Fruit fly (Drosophila melanogaster) whole organism, embryonic: Measurements from ENCODE around the gene CG8814.

Experiments
- Ada2b ChIP-seq: fragments of 200-800 bp; sonication (Bioruptor generic); IDR thresholded peaks from 2 replicates; pipeline ENCODE4 v1.3.6; 2022; ENCODE audit warnings: missing biosample characterization, missing genetic modification characterization
- CG10147 ChIP-seq: fragments of 200-800 bp; sonication (Bioruptor generic); optimal IDR thresholded peaks from 2 replicates; lab custom pipeline; 2019; ENCODE audit warnings: missing biosample characterization, mild to moderate bottlenecking, missing genetic modification characterization, moderate library complexity
- CG10543 ChIP-seq: fragments of 200-800 bp; sonication (Bioruptor generic); optimal IDR thresholded peaks from 3 replicates; lab custom pipeline; 2017; ENCODE audit warnings: missing biosample characterization, mild to moderate bottlenecking, missing genetic modification characterization, moderate library complexity
- CG11398 ChIP-seq: fragments of 200-800 bp; sonication (Bioruptor generic); optimal IDR thresholded peaks from 2 replicates; lab custom pipeline; 2016; ENCODE audit warnings: missing biosample characterization, missing genetic modification characterization
- CG12219 ChIP-seq: fragments of 200-800 bp; sonication (Bioruptor generic); optimal IDR thresholded peaks from 3 replicates; lab custom pipeline; 2018; ENCODE audit warnings: missing biosample characterization, mild to moderate bottlenecking, missing genetic modification characterization
- CG14710 ChIP-seq: fragments of 200-800 bp; sonication (Bioruptor generic); optimal IDR thresholded peaks from 3 replicates; lab custom pipeline; 2019; ENCODE audit warnings: missing biosample characterization, mild to moderate bottlenecking, missing genetic modification characterization, moderate library complexity
- CG14860 ChIP-seq: fragments of 200-800 bp; sonication (Bioruptor generic); IDR thresholded peaks from 3 replicates; pipeline ENCODE4 v1.3.6; 2022; ENCODE audit warnings: missing biosample characterization, missing genetic modification characterization; ENCODE audit not compliant: partially characterized antibody
- CG16863 ChIP-seq: fragments of 200-800 bp; sonication (Bioruptor generic); optimal IDR thresholded peaks from 3 replicates; lab custom pipeline; 2016; ENCODE audit warnings: missing biosample characterization, missing genetic modification characterization
- CG17612 ChIP-seq: fragments of 200-800 bp; sonication (Bioruptor generic); IDR thresholded peaks from 2 replicates; pipeline ENCODE4 v1.3.6; 2022; ENCODE audit warnings: missing biosample characterization, missing genetic modification characterization
- CG17829 ChIP-seq: fragments of 200-800 bp; optimal IDR thresholded peaks from 2 replicates; lab custom pipeline; 2019; ENCODE audit warnings: missing biosample characterization, mild to moderate bottlenecking, missing genetic modification characterization, moderate library complexity
- CG1792 ChIP-seq: fragments of 200-800 bp; sonication (Bioruptor generic); optimal IDR thresholded peaks from 2 replicates; lab custom pipeline; 2016; ENCODE audit warnings: missing biosample characterization, missing genetic modification characterization
- CG18599 ChIP-seq: fragments of 200-800 bp; sonication (Bioruptor generic); optimal IDR thresholded peaks from 3 replicates; lab custom pipeline; 2017; ENCODE audit warnings: missing biosample characterization, missing genetic modification characterization, mild to moderate bottlenecking, moderate library complexity, missing genetic modification reagents
- CG31224 ChIP-seq: fragments of 200-800 bp; sonication (Bioruptor generic); IDR thresholded peaks from 2 replicates; pipeline ENCODE4 v1.3.6; 2022; ENCODE audit warnings: missing biosample characterization, missing genetic modification characterization
- CG31388 ChIP-seq: fragments of 200-800 bp; sonication (Bioruptor generic); optimal IDR thresholded peaks from 2 replicates; lab custom pipeline; 2016; ENCODE audit warnings: missing biosample characterization, missing genetic modification characterization
- CG33213 ChIP-seq: fragments of 200-800 bp; sonication (Bioruptor generic); optimal IDR thresholded peaks from 3 replicates; lab custom pipeline; 2016; ENCODE audit warnings: missing biosample characterization, missing genetic modification characterization
- CG6689 ChIP-seq: fragments of 200-800 bp; sonication (Bioruptor generic); IDR thresholded peaks from 2 replicates; pipeline ENCODE4 v1.3.6; 2022; ENCODE audit warnings: missing biosample characterization, missing genetic modification characterization
- CG9727 ChIP-seq: fragments of 200-800 bp; sonication (Bioruptor generic); optimal IDR thresholded peaks from 3 replicates; lab custom pipeline; 2017; ENCODE audit warnings: missing biosample characterization, mild to moderate bottlenecking, missing genetic modification characterization
- D ChIP-seq, 2 experiments: fragments of 200-800 bp in 1 of 2; fragments of >200 bp in 1 of 2; sonication (Bioruptor generic) in 1 of 2; optimal IDR thresholded peaks; 2 replicates in 1 of 2; 3 replicates in 1 of 2; lab custom pipeline; 2017; ENCODE audit warnings: mild to moderate bottlenecking in 1 of 2, missing biosample characterization in 1 of 2, missing genetic modification characterization in 1 of 2, missing genetic modification reagents in 1 of 2
- D19B ChIP-seq: fragments of 200-800 bp; sonication (Bioruptor generic); optimal IDR thresholded peaks from 2 replicates; lab custom pipeline; 2017; ENCODE audit warnings: missing biosample characterization, mild to moderate bottlenecking, missing genetic modification characterization
- Dip3 ChIP-seq: fragments of 200-800 bp; sonication (Bioruptor generic); optimal IDR thresholded peaks from 3 replicates; lab custom pipeline; 2016; ENCODE audit warnings: missing biosample characterization, missing genetic modification characterization
- GATAe ChIP-seq: fragments of 200-800 bp; sonication (Bioruptor generic); conservative IDR thresholded peaks from 2 replicates; pipeline ENCODE4 v1.3.6; 2022; ENCODE audit warnings: missing biosample characterization, missing genetic modification characterization
- HLH3B ChIP-seq: fragments of 200-800 bp; sonication (Bioruptor generic); IDR thresholded peaks from 2 replicates; pipeline ENCODE4 v1.3.6; 2022; ENCODE audit warnings: missing biosample characterization, missing genetic modification characterization
- Hr51 ChIP-seq, 2 experiments: fragments of 200-800 bp; sonication (Bioruptor generic); optimal IDR thresholded peaks; 2 replicates in 1 of 2; 3 replicates in 1 of 2; lab custom pipeline; 2016 to 2018; ENCODE audit warnings: missing biosample characterization in 2 of 2, missing genetic modification characterization in 2 of 2, mild to moderate bottlenecking in 1 of 2, moderate library complexity in 1 of 2
- Lpt ChIP-seq: fragments of >200 bp; optimal IDR thresholded peaks from 2 replicates; lab custom pipeline; 2018; ENCODE audit warnings: missing biosample characterization, missing genetic modification characterization
- MBD-R2 ChIP-seq: fragments of 200-800 bp; sonication (Bioruptor generic); IDR thresholded peaks from 2 replicates; pipeline ENCODE4 v1.3.6; 2022; ENCODE audit warnings: missing biosample characterization, missing genetic modification characterization
- Med ChIP-seq: fragments of 200-800 bp; sonication (Bioruptor generic); peaks from one replicate; lab custom pipeline; 2016; ENCODE audit warnings: missing biosample characterization, missing genetic modification characterization, mild to moderate bottlenecking, inconsistent platforms, moderate library complexity
- Meics ChIP-seq: fragments of 200-800 bp; sonication (Bioruptor generic); optimal IDR thresholded peaks from 2 replicates; lab custom pipeline; 2017; ENCODE audit warnings: missing biosample characterization, mild to moderate bottlenecking, missing genetic modification characterization
- Myb ChIP-seq: fragments of 200-800 bp; sonication (Bioruptor generic); optimal IDR thresholded peaks from 2 replicates; lab custom pipeline; 2016; ENCODE audit warnings: missing biosample characterization, missing genetic modification characterization
- Opbp ChIP-seq: fragments of 200-800 bp; sonication (Bioruptor generic); IDR thresholded peaks from 3 replicates; pipeline ENCODE4 v1.3.6; 2022; ENCODE audit warnings: missing biosample characterization, missing genetic modification characterization; ENCODE audit not compliant: partially characterized antibody
- Pdp1 ChIP-seq, 2 experiments: fragments of 200-800 bp; sonication (Bioruptor generic); optimal IDR thresholded peaks; 3 replicates each; lab custom pipeline; 2016; ENCODE audit warnings: missing biosample characterization in 2 of 2, missing genetic modification characterization in 2 of 2, mild to moderate bottlenecking in 1 of 2, moderate library complexity in 1 of 2
- Usf ChIP-seq: fragments of 200-800 bp; sonication (Bioruptor generic); optimal IDR thresholded peaks from 2 replicates; lab custom pipeline; 2017; ENCODE audit warnings: missing genotype, missing biosample characterization, missing genetic modification characterization
- Xbp1 ChIP-seq: fragments of 200-800 bp; sonication (Bioruptor generic); optimal IDR thresholded peaks from 3 replicates; lab custom pipeline; 2016; ENCODE audit warnings: missing biosample characterization, mild to moderate bottlenecking, missing genetic modification characterization
- al ChIP-seq: fragments of 200-800 bp; sonication (Bioruptor generic); IDR thresholded peaks from 2 replicates; pipeline ENCODE4 v1.3.6; 2022; ENCODE audit warnings: missing biosample characterization, missing genetic modification characterization
- aop ChIP-seq: fragments of 200-800 bp; sonication (Bioruptor generic); IDR thresholded peaks from 2 replicates; pipeline ENCODE4 v1.3.6; 2022; ENCODE audit warnings: missing biosample characterization, missing genetic modification characterization
- dmrt11E ChIP-seq: fragments of 200-800 bp; sonication (Bioruptor generic); optimal IDR thresholded peaks from 3 replicates; lab custom pipeline; 2018; ENCODE audit warnings: missing biosample characterization, mild to moderate bottlenecking, missing genetic modification characterization, moderate library complexity
- dpn ChIP-seq, 2 experiments: fragments of 200-800 bp; sonication (Bioruptor generic); optimal IDR thresholded peaks; 3 replicates each; lab custom pipeline; 2016; ENCODE audit warnings: missing biosample characterization in 2 of 2, missing genetic modification characterization in 2 of 2
- emc ChIP-seq: fragments of 200-800 bp; sonication (Bioruptor generic); optimal IDR thresholded peaks from 2 replicates; lab custom pipeline; 2016; ENCODE audit warnings: missing biosample characterization, missing genetic modification characterization
- exex ChIP-seq: fragments of 200-800 bp; sonication (Bioruptor generic); optimal IDR thresholded peaks from 4 replicates; lab custom pipeline; 2018; ENCODE audit warnings: missing biosample characterization, mild to moderate bottlenecking, missing genetic modification characterization, moderate library complexity
- hb ChIP-seq: fragments of 200-800 bp; sonication (Bioruptor generic); IDR thresholded peaks from 3 replicates; pipeline ENCODE4 v1.3.6; 2022; ENCODE audit warnings: missing biosample characterization, missing genetic modification characterization; ENCODE audit not compliant: partially characterized antibody
- ind ChIP-seq: fragments of 200-800 bp; sonication (Bioruptor generic); optimal IDR thresholded peaks from 3 replicates; lab custom pipeline; 2016; ENCODE audit warnings: missing biosample characterization, missing genetic modification characterization
- jumu ChIP-seq: fragments of 200-800 bp; sonication (Bioruptor generic); optimal IDR thresholded peaks from 3 replicates; lab custom pipeline; 2016; ENCODE audit warnings: missing biosample characterization, missing genetic modification characterization
- lilli ChIP-seq: fragments of 200-800 bp; sonication (Bioruptor generic); optimal IDR thresholded peaks from 3 replicates; lab custom pipeline; 2016; ENCODE audit warnings: missing biosample characterization, missing genetic modification characterization
- nerfin-2 ChIP-seq: fragments of 200-800 bp; sonication (Bioruptor generic); IDR thresholded peaks from 2 replicates; pipeline ENCODE4 v1.3.6; 2022; ENCODE audit warnings: missing biosample characterization, missing genetic modification characterization; ENCODE audit not compliant: partially characterized antibody
- peb ChIP-seq: fragments of 200-800 bp; sonication (Bioruptor generic); IDR thresholded peaks from 2 replicates; pipeline ENCODE4 v1.3.6; 2022; ENCODE audit warnings: missing biosample characterization, missing genetic modification characterization
- prd ChIP-seq, 3 experiments: fragments of >200 bp in 2 of 3; fragments of 200-800 bp in 1 of 3; sonication (Bioruptor generic) in 1 of 3; optimal IDR thresholded peaks in 2 of 3; IDR thresholded peaks in 1 of 3; 2 replicates in 2 of 3; 3 replicates in 1 of 3; pipeline versions ENCODE4 v1.3.6 to Lab custom; 2017 to 2022; ENCODE audit warnings: missing biosample characterization in 1 of 3, missing genetic modification characterization in 1 of 3
- shn ChIP-seq: fragments of 200-800 bp; sonication (Bioruptor generic); optimal IDR thresholded peaks from 3 replicates; lab custom pipeline; 2016; ENCODE audit warnings: missing biosample characterization, missing genetic modification characterization
- tna ChIP-seq: fragments of 200-800 bp; sonication (Bioruptor generic); IDR thresholded peaks from 2 replicates; pipeline ENCODE4 v1.3.6; 2022; ENCODE audit warnings: missing biosample characterization, missing genetic modification characterization; ENCODE audit not compliant: partially characterized antibody
- vvl ChIP-seq: fragments of 200-800 bp; sonication (Bioruptor generic); IDR thresholded peaks from 2 replicates; pipeline ENCODE4 v1.3.6; 2022; ENCODE audit warnings: missing biosample characterization, missing genetic modification characterization

The CG8814 gene

dm6 chr2L:2856960-2857584 lies 17.6 kb upstream of the CG8814 start, which contains the start of gene CG2991 (continued):
- peak; percentile 75 for TF ChIP-seq CG17829 (tag; lab: Kevin White, UChicago)
- no peak for TF ChIP-seq CG12219 (GFP tag; lab: Kevin White, UChicago)
- no peak; the same call in none of the 2 replicates for TF ChIP-seq tna (GFP tag; lab: Robert Waterston, UW)
- peak; percentile 16 to 55 for TF ChIP-seq Pdp1 (GFP tag; optimal IDR thresholded peaks at IDR 0.05; lab: Kevin White, UChicago)
- peak; percentile 64; the same call in 2 of the 3 replicates for TF ChIP-seq CG14860 (GFP tag; lab: Robert Waterston, UW)
- 0 out of 2 replicates have a peak, but pooled peaks have one; percentile 33 for TF ChIP-seq nerfin-2 (GFP tag; lab: Robert Waterston, UW)
- TF ChIP-seq CG16863: no peak
- TF ChIP-seq CG14710 (tag; lab: Kevin White, UChicago): peak; percentile 60
- no peak for TF ChIP-seq al (GFP tag; lab: Robert Waterston, UW)
- peak; percentile 53; the same call in 1 of the 3 replicates for TF ChIP-seq hb
- no peak for TF ChIP-seq emc (GFP tag; lab: Kevin White, UChicago)
- TF ChIP-seq CG1792 (GFP tag; lab: Kevin White, UChicago): no peak
- TF ChIP-seq prd (optimal IDR thresholded peaks at IDR 0.05; lab: Kevin White, UChicago): no peak
- no peak for TF ChIP-seq prd (GFP tag; IDR thresholded peaks at IDR 0.05; lab: Robert Waterston, UW)
- TF ChIP-seq D19B (GFP tag; lab: Kevin White, UChicago): no peak
- TF ChIP-seq CG31224 (GFP tag; lab: Robert Waterston, UW): no peak
- peak; percentile 68 for TF ChIP-seq CG33213 (GFP tag; lab: Kevin White, UChicago)
- no peak for TF ChIP-seq shn
- TF ChIP-seq Meics (GFP tag; lab: Kevin White, UChicago): peak; percentile 31
- TF ChIP-seq dpn (GFP tag; optimal IDR thresholded peaks at IDR 0.05; lab: Kevin White, UChicago): peak in 1 of 2 experiments; percentile 22
- TF ChIP-seq jumu: no peak
- TF ChIP-seq CG10147 (GFP tag; lab: Kevin White, UChicago): peak; percentile 36
- TF ChIP-seq ind: no peak
- TF ChIP-seq CG9727 (GFP tag; lab: Kevin White, UChicago): no peak
- TF ChIP-seq HLH3B (GFP tag; lab: Robert Waterston, UW): no peak
- peak; percentile 28 for TF ChIP-seq Xbp1
- TF ChIP-seq MBD-R2: peak; percentile 75
- peak; percentile 49 for TF ChIP-seq lilli (GFP tag; lab: Kevin White, UChicago)
- TF ChIP-seq Ada2b (GFP tag; lab: Robert Waterston, UW): no peak
- TF ChIP-seq CG18599 (GFP tag; lab: Kevin White, UChicago): no peak
- peak; percentile 85 for TF ChIP-seq Med
- no peak for TF ChIP-seq CG17612 (GFP tag; lab: Robert Waterston, UW)
- peak; percentile 56 for TF ChIP-seq Myb (GFP tag; lab: Kevin White, UChicago)
- no peak for TF ChIP-seq Usf (GFP tag; lab: Kevin White, UChicago)
- TF ChIP-seq Opbp: peak; percentile 94
- no peak for TF ChIP-seq aop (GFP tag; lab: Robert Waterston, UW)
- no peak for TF ChIP-seq CG31388 (GFP tag; lab: Kevin White, UChicago)
- TF ChIP-seq Dip3 (GFP tag; lab: Kevin White, UChicago): no peak
- no peak for TF ChIP-seq GATAe (GFP tag; lab: Robert Waterston, UW)
- no peak for TF ChIP-seq peb (GFP tag; lab: Robert Waterston, UW)
- TF ChIP-seq CG6689: no peak
- peak; percentile 13 for TF ChIP-seq exex
- TF ChIP-seq Lpt (GFP tag; lab: Kevin White, UChicago): no peak
- peak; percentile 13 for TF ChIP-seq dmrt11E (tag; lab: Kevin White, UChicago)
- peak in 1 of 2 experiments; percentile 24 for TF ChIP-seq Hr51 (GFP tag; optimal IDR thresholded peaks at IDR 0.05; lab: Kevin White, UChicago)
- peak; percentile 55 for TF ChIP-seq vvl (GFP tag; lab: Robert Waterston, UW)
- no peak for TF ChIP-seq D (optimal IDR thresholded peaks at IDR 0.05; lab: Kevin White, UChicago)
- no peak for TF ChIP-seq D (GFP tag; optimal IDR thresholded peaks at IDR 0.05; lab: Kevin White, UChicago)
- TF ChIP-seq CG11398 (GFP tag; lab: Kevin White, UChicago): no peak
- peak; percentile 64 for TF ChIP-seq CG10543 (GFP tag; lab: Kevin White, UChicago)
